Worm (Caenorhabditis elegans) whole organism, late embryonic: ENCODE measurements around the gene nstp-10.

Experiments used
- C08G9.2 ChIP-seq: sonication (generic microtip); optimal IDR thresholded peaks from 2 replicates; lab custom pipeline; 2016; ENCODE audit warnings: mild to moderate bottlenecking, missing genetic modification characterization, moderate library complexity, missing compliant biosample characterization
- T23F11.4 ChIP-seq: fragments of 200-800 bp; sonication (Bioruptor generic); optimal IDR thresholded peaks from 2 replicates; lab custom pipeline; 2018; ENCODE audit warnings: mild to moderate bottlenecking, missing genetic modification characterization, missing compliant biosample characterization
- Y22D7AL.16 ChIP-seq: sonication (generic microtip); optimal IDR thresholded peaks from 2 replicates; lab custom pipeline; 2016; ENCODE audit warnings: missing genetic modification characterization, missing compliant biosample characterization
- ama-1 ChIP-seq: fragments of 150-350 bp; optimal IDR thresholded peaks from 2 replicates; lab custom pipeline; 2014
- ceh-18 ChIP-seq: sonication (generic microtip); optimal IDR thresholded peaks from 2 replicates; lab custom pipeline; 2016; ENCODE audit warnings: missing genetic modification characterization, missing compliant biosample characterization
- ceh-22 ChIP-seq: sonication (generic microtip); optimal IDR thresholded peaks from 2 replicates; lab custom pipeline; 2017; ENCODE audit warnings: missing biosample characterization, missing genetic modification characterization
- ceh-9 ChIP-seq: sonication (generic microtip); optimal IDR thresholded peaks from 2 replicates; lab custom pipeline; 2016; ENCODE audit warnings: mild to moderate bottlenecking, missing genetic modification characterization, inconsistent platforms, missing compliant biosample characterization
- che-1 ChIP-seq: sonication (generic microtip); optimal IDR thresholded peaks from 2 replicates; lab custom pipeline; 2016; ENCODE audit warnings: mild to moderate bottlenecking, missing genetic modification characterization, missing compliant biosample characterization
- dmd-4 ChIP-seq: sonication (generic microtip); optimal IDR thresholded peaks from 2 replicates; lab custom pipeline; 2016; ENCODE audit warnings: borderline replicate concordance, missing genetic modification characterization, missing compliant biosample characterization
- dve-1 ChIP-seq: sonication (generic microtip); optimal IDR thresholded peaks from 2 replicates; lab custom pipeline; 2017; ENCODE audit warnings: antibody characterized with exemption, mild to moderate bottlenecking, missing genetic modification characterization, missing compliant biosample characterization
- elt-2 ChIP-seq: sonication (generic microtip); optimal IDR thresholded peaks from 2 replicates; lab custom pipeline; 2016; ENCODE audit warnings: missing genetic modification reagents, missing genetic modification characterization, missing compliant biosample characterization
- eyg-1 ChIP-seq: sonication (generic microtip); optimal IDR thresholded peaks from 2 replicates; lab custom pipeline; 2016; ENCODE audit warnings: missing genotype, missing genetic modification characterization, missing compliant biosample characterization
- fax-1 ChIP-seq: sonication (generic microtip); optimal IDR thresholded peaks from 2 replicates; lab custom pipeline; 2016; ENCODE audit warnings: missing genotype, missing genetic modification characterization, missing compliant biosample characterization
- fkh-10 ChIP-seq: fragments of 150-350 bp; optimal IDR thresholded peaks from 2 replicates; lab custom pipeline; 2014; ENCODE audit warnings: missing biosample characterization, missing genetic modification reagents, missing genetic modification characterization
- gmeb-2 ChIP-seq: sonication (generic microtip); optimal IDR thresholded peaks from 2 replicates; lab custom pipeline; 2016; ENCODE audit warnings: missing genetic modification characterization, inconsistent platforms, missing compliant biosample characterization
- hlh-15 ChIP-seq: sonication (generic microtip); optimal IDR thresholded peaks from 2 replicates; lab custom pipeline; 2016; ENCODE audit warnings: missing genetic modification characterization, missing compliant biosample characterization
- hlh-30 ChIP-seq: sonication (generic microtip); optimal IDR thresholded peaks from 2 replicates; lab custom pipeline; 2017; ENCODE audit warnings: antibody characterized with exemption, missing genetic modification characterization, missing compliant biosample characterization; ENCODE audit not compliant: insufficient read depth
- hlh-6 ChIP-seq: sonication (generic microtip); optimal IDR thresholded peaks from 2 replicates; lab custom pipeline; 2016; ENCODE audit warnings: missing genotype, missing genetic modification characterization, missing compliant biosample characterization
- lim-6 ChIP-seq: sonication (generic microtip); optimal IDR thresholded peaks from 2 replicates; lab custom pipeline; 2016; ENCODE audit warnings: missing genetic modification characterization, missing compliant biosample characterization
- lin-11 ChIP-seq: fragments of 200-800 bp; sonication (Bioruptor generic); optimal IDR thresholded peaks from 2 replicates; lab custom pipeline; 2018; ENCODE audit warnings: mild to moderate bottlenecking, missing genetic modification characterization, missing compliant biosample characterization
- mec-3 ChIP-seq: sonication (generic microtip); optimal IDR thresholded peaks from 2 replicates; lab custom pipeline; 2016; ENCODE audit warnings: borderline replicate concordance, missing genetic modification characterization, missing compliant biosample characterization
- nhr-11 ChIP-seq: fragments of 150-350 bp; optimal IDR thresholded peaks from 2 replicates; lab custom pipeline; 2014; ENCODE audit warnings: missing biosample characterization, missing genetic modification characterization
- nhr-232 ChIP-seq: sonication (generic microtip); optimal IDR thresholded peaks from 2 replicates; lab custom pipeline; 2016; ENCODE audit warnings: missing genetic modification characterization, missing compliant biosample characterization
- pax-1 ChIP-seq: fragments of 150-350 bp; optimal IDR thresholded peaks from 2 replicates; lab custom pipeline; 2014; ENCODE audit warnings: missing biosample characterization, missing genetic modification characterization
- pha-4 ChIP-seq: fragments of 150-350 bp; optimal IDR thresholded peaks from 2 replicates; lab custom pipeline; 2018; ENCODE audit warnings: missing biosample characterization, missing genetic modification reagents, missing genetic modification characterization
- pqm-1 ChIP-seq: sonication (generic microtip); optimal IDR thresholded peaks from 2 replicates; lab custom pipeline; 2016; ENCODE audit warnings: missing genetic modification characterization, missing compliant biosample characterization
- rnt-1 ChIP-seq: sonication (generic microtip); optimal IDR thresholded peaks from 2 replicates; lab custom pipeline; 2016; ENCODE audit warnings: missing genetic modification characterization, missing compliant biosample characterization
- sdc-2 ChIP-seq: sonication (generic microtip); optimal IDR thresholded peaks from 2 replicates; lab custom pipeline; 2016; ENCODE audit warnings: missing genotype, missing genetic modification characterization, missing compliant biosample characterization
- sox-2 ChIP-seq: fragments of 200-800 bp; sonication (Bioruptor generic); IDR thresholded peaks from 2 replicates; pipeline ENCODE4 v1.3.6; 2022; ENCODE audit warnings: missing genetic modification reagents, missing genetic modification characterization, missing compliant biosample characterization
- sox-4 ChIP-seq: sonication (generic microtip); optimal IDR thresholded peaks from 2 replicates; lab custom pipeline; 2017; ENCODE audit warnings: mild to moderate bottlenecking, missing genetic modification characterization, inconsistent platforms, missing compliant biosample characterization
- syd-9 ChIP-seq: sonication (generic microtip); optimal IDR thresholded peaks from 2 replicates; lab custom pipeline; 2016; ENCODE audit warnings: mild to moderate bottlenecking, missing genetic modification characterization, moderate library complexity, missing compliant biosample characterization
- tbx-2 ChIP-seq: sonication (generic microtip); optimal IDR thresholded peaks from 2 replicates; lab custom pipeline; 2016; ENCODE audit warnings: missing genetic modification characterization, missing compliant biosample characterization
- tbx-7 ChIP-seq: sonication (generic microtip); optimal IDR thresholded peaks from 2 replicates; lab custom pipeline; 2016; ENCODE audit warnings: missing genotype, missing genetic modification characterization, missing compliant biosample characterization
- unc-3 ChIP-seq, 2 experiments: fragments of 200-800 bp in 1 of 2; sonication (Bioruptor generic) in 1 of 2; sonication (generic microtip) in 1 of 2; conservative IDR thresholded peaks in 1 of 2; optimal IDR thresholded peaks in 1 of 2; 2 replicates each; pipeline versions ENCODE4 v1.3.6 to Lab custom; 2016 to 2022; ENCODE audit warnings: missing compliant biosample characterization in 2 of 2, missing genetic modification characterization in 2 of 2, missing genetic modification reagents in 1 of 2
- unc-86 ChIP-seq: sonication (generic microtip); optimal IDR thresholded peaks from 2 replicates; lab custom pipeline; 2016; ENCODE audit warnings: missing genetic modification characterization, missing compliant biosample characterization
- ztf-16 ChIP-seq: sonication (generic microtip); optimal IDR thresholded peaks from 2 replicates; lab custom pipeline; 2017; ENCODE audit warnings: missing genetic modification characterization, missing compliant biosample characterization

Gene nstp-10

DNA sequence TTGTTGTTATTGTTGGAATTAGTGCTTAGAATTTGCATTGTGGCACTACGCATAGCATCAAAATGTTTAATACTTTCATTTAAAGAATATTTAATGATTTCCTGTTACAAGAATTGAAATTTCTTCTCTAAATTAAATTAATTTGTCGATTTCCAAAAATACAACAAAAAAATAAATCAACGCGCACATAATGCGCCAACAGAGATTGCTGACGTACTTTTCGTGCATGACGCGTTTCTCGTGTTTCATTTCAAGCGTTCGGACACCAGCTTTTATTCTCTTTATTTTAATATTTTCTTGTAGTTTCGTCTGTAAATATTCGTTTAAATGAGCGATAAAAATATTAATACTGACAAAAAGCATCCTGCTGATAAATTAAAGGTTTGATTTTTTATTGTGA, 36.0 kb downstream of the nstp-10 start, which contains the start of gene eif-2Bdelta:
Gene eif-2Bdelta, plus strand, starts transcription at position 235 of the 400 bp plus-strand sequence.
- TF ChIP-seq fax-1 (no peak), tbx-7 (tag; lab: Kevin White, UChicago) (no peak), eyg-1 (no peak), lin-11 (no peak), dve-1 (tag; lab: Kevin White, UChicago) (no peak), T23F11.4 (GFP tag; lab: Kevin White, UChicago) (no peak), ceh-22 (no peak), nhr-232 (tag; lab: Kevin White, UChicago) (no peak), elt-2 (tag; lab: Kevin White, UChicago) (no peak), C08G9.2 (tag; lab: Kevin White, UChicago) (no peak), lim-6 (no peak), Y22D7AL.16 (tag; lab: Kevin White, UChicago) (no peak), hlh-15 (no peak), pax-1 (no peak), gmeb-2 (tag; lab: Kevin White, UChicago) (no peak), fkh-10 (no peak), tbx-2 (tag; lab: Kevin White, UChicago) (no peak), ceh-18 (tag; lab: Kevin White, UChicago) (no peak), pqm-1 (tag; lab: Kevin White, UChicago) (no peak), ztf-16 (tag; lab: Kevin White, UChicago) (no peak)

- TF ChIP-seq ceh-18 (tag; lab: Kevin White, UChicago) (no peak), sox-2 (GFP tag; lab: Robert Waterston, UW) (no peak), syd-9 (no peak), ama-1 (no peak), sox-4 (tag; lab: Kevin White, UChicago) (no peak)
Observed at ce11 chrV:9509597-9509996, 40.0 kb downstream of the nstp-10 start.

- TF ChIP-seq ceh-9 (no peak), elt-2 (tag; lab: Kevin White, UChicago) (peak; percentile 40)
Observed at ce11 chrV:9507742-9508141, 41.9 kb downstream of the nstp-10 start, which contains the start of gene acs-14. Gene acs-14, plus strand, starts transcription at chrV:9508132.

- TF ChIP-seq elt-2 (tag; lab: Kevin White, UChicago) (peak; percentile 1), dmd-4 (tag; lab: Kevin White, UChicago) (no peak)
- TF ChIP-seq, all 69 proteins: peak for 1
Observed at ce11 chrV:9506931-9507330, 42.7 kb downstream of the nstp-10 start.

- TF ChIP-seq ceh-22 (no peak), che-1 (no peak), gmeb-2 (tag; lab: Kevin White, UChicago) (no peak), mec-3 (tag; lab: Kevin White, UChicago) (no peak), nhr-11 (tag; lab: Kevin White, UChicago) (no peak), C08G9.2 (tag; lab: Kevin White, UChicago) (no peak), pax-1 (no peak), hlh-30 (tag; lab: Kevin White, UChicago) (no peak), hlh-6 (no peak), lin-11 (no peak), syd-9 (no peak), rnt-1 (tag; lab: Kevin White, UChicago) (no peak), ceh-18 (tag; lab: Kevin White, UChicago) (no peak), ztf-16 (tag; lab: Kevin White, UChicago) (no peak), sdc-2 (no peak), unc-86 (tag; lab: Kevin White, UChicago) (no peak), pha-4 (tag; lab: Kevin White, UChicago) (no peak), pqm-1 (tag; lab: Kevin White, UChicago) (no peak), sox-4 (tag; lab: Kevin White, UChicago) (no peak), unc-3 (GFP tag; conservative IDR thresholded peaks at IDR 0.05; lab: Robert Waterston, UW) (no peak), unc-3 (tag; optimal IDR thresholded peaks at IDR 0.05; lab: Kevin White, UChicago) (no peak)
Observed at ce11 chrV:9504474-9504960, 45.1 kb downstream of the nstp-10 start, which contains the start of gene haao-1. Gene haao-1, plus strand, starts transcription at chrV:9504910.
